Fruit fly (Drosophila melanogaster) whole organism, embryonic: Measurements from ENCODE around the gene CG2652.

Source experiments
- Abd-B ChIP-seq: fragments of 200-800 bp; sonication (Bioruptor generic); optimal IDR thresholded peaks from 2 replicates; lab custom pipeline; 2018; ENCODE audit warnings: missing biosample characterization, mild to moderate bottlenecking, missing genetic modification characterization, moderate library complexity
- Bteb2 ChIP-seq: fragments of 200-800 bp; sonication (Bioruptor generic); optimal IDR thresholded peaks from 2 replicates; lab custom pipeline; 2016; ENCODE audit warnings: missing biosample characterization, missing genetic modification characterization
- CG11247 ChIP-seq: fragments of 200-800 bp; sonication (Bioruptor generic); IDR thresholded peaks from 2 replicates; pipeline ENCODE4 v1.3.6; 2022; ENCODE audit warnings: missing biosample characterization, missing genetic modification characterization
- CG12391 ChIP-seq: fragments of 200-800 bp; sonication (Bioruptor generic); optimal IDR thresholded peaks from 3 replicates; lab custom pipeline; 2018; ENCODE audit warnings: missing biosample characterization, mild to moderate bottlenecking, missing genetic modification characterization, moderate library complexity
- CG12659 ChIP-seq: fragments of 200-800 bp; sonication (Bioruptor generic); optimal IDR thresholded peaks from 3 replicates; lab custom pipeline; 2017; ENCODE audit warnings: mild to moderate bottlenecking, missing biosample characterization, missing genetic modification reagents, missing genetic modification characterization
- CG12744 ChIP-seq: fragments of 200-800 bp; sonication (Bioruptor generic); optimal IDR thresholded peaks from 2 replicates; lab custom pipeline; 2016; ENCODE audit warnings: missing biosample characterization, missing genetic modification characterization
- CG12942 ChIP-seq: fragments of 200-800 bp; sonication (Bioruptor generic); optimal IDR thresholded peaks from 3 replicates; lab custom pipeline; 2016; ENCODE audit warnings: missing biosample characterization, missing genetic modification characterization
- CG13424 ChIP-seq: fragments of 200-800 bp; sonication (Bioruptor generic); optimal IDR thresholded peaks from 2 replicates; lab custom pipeline; 2019; ENCODE audit warnings: missing biosample characterization, mild to moderate bottlenecking, missing genetic modification characterization, moderate library complexity
- CG13624 ChIP-seq: fragments of 200-800 bp; sonication (Bioruptor generic); optimal IDR thresholded peaks from 2 replicates; lab custom pipeline; 2016; ENCODE audit warnings: missing biosample characterization, missing genetic modification characterization
- CG14014 ChIP-seq: fragments of 200-800 bp; sonication (Bioruptor generic); IDR thresholded peaks from 2 replicates; pipeline ENCODE4 v1.3.6; 2022; ENCODE audit warnings: missing biosample characterization, missing genetic modification characterization
- CG15601 ChIP-seq: fragments of 200-800 bp; sonication (Bioruptor generic); optimal IDR thresholded peaks from 3 replicates; lab custom pipeline; 2019; ENCODE audit warnings: missing biosample characterization, mild to moderate bottlenecking, missing genetic modification characterization, moderate library complexity
- CG17361 ChIP-seq: fragments of 200-800 bp; sonication (Bioruptor generic); IDR thresholded peaks from 3 replicates; pipeline ENCODE4 v1.3.6; 2022; ENCODE audit warnings: missing biosample characterization, missing genetic modification characterization
- CG17612 ChIP-seq: fragments of 200-800 bp; sonication (Bioruptor generic); IDR thresholded peaks from 2 replicates; pipeline ENCODE4 v1.3.6; 2022; ENCODE audit warnings: missing biosample characterization, missing genetic modification characterization
- CG2120 ChIP-seq: fragments of 200-800 bp; sonication (Bioruptor generic); optimal IDR thresholded peaks from 3 replicates; lab custom pipeline; 2016; ENCODE audit warnings: missing biosample characterization, missing genetic modification characterization
- CG2712 ChIP-seq: fragments of 200-800 bp; optimal IDR thresholded peaks from 3 replicates; lab custom pipeline; 2019; ENCODE audit warnings: missing biosample characterization, mild to moderate bottlenecking, missing genetic modification characterization, moderate library complexity
- CG30403 ChIP-seq: fragments of 200-800 bp; sonication (Bioruptor generic); optimal IDR thresholded peaks from 3 replicates; lab custom pipeline; 2016; ENCODE audit warnings: missing biosample characterization, missing genetic modification characterization
- CG4360 ChIP-seq: fragments of 200-800 bp; sonication (Bioruptor generic); IDR thresholded peaks from 2 replicates; pipeline ENCODE4 v1.3.6; 2022; ENCODE audit warnings: missing biosample characterization, missing genetic modification characterization
- CG8478 ChIP-seq: fragments of >200 bp; optimal IDR thresholded peaks from 2 replicates; lab custom pipeline; 2018
- CG9215 ChIP-seq: fragments of 200-800 bp; sonication (Bioruptor generic); IDR thresholded peaks from 2 replicates; pipeline ENCODE4 v1.3.6; 2022; ENCODE audit warnings: missing biosample characterization, missing genetic modification characterization
- CG9437 ChIP-seq: fragments of 200-800 bp; sonication (Bioruptor generic); optimal IDR thresholded peaks from 2 replicates; lab custom pipeline; 2018; ENCODE audit warnings: missing biosample characterization, mild to moderate bottlenecking, missing genetic modification characterization
- CG9609 ChIP-seq: fragments of 200-800 bp; sonication (Bioruptor generic); optimal IDR thresholded peaks from 3 replicates; lab custom pipeline; 2016; ENCODE audit warnings: missing biosample characterization, missing genetic modification characterization
- CG9876 ChIP-seq: fragments of 200-800 bp; sonication (Bioruptor generic); optimal IDR thresholded peaks from 2 replicates; lab custom pipeline; 2016; ENCODE audit warnings: missing biosample characterization, missing genetic modification characterization
- Deaf1 ChIP-seq: fragments of 200-800 bp; optimal IDR thresholded peaks from 3 replicates; lab custom pipeline; 2019; ENCODE audit warnings: missing biosample characterization, mild to moderate bottlenecking, missing genetic modification characterization, moderate library complexity
- Dip3 ChIP-seq: fragments of 200-800 bp; sonication (Bioruptor generic); optimal IDR thresholded peaks from 3 replicates; lab custom pipeline; 2016; ENCODE audit warnings: missing biosample characterization, missing genetic modification characterization
- Elba2 ChIP-seq: fragments of 200-800 bp; sonication (Bioruptor generic); optimal IDR thresholded peaks from 3 replicates; lab custom pipeline; 2016; ENCODE audit warnings: missing biosample characterization, missing genetic modification characterization
- HLH54F ChIP-seq: fragments of 200-800 bp; sonication (Bioruptor generic); optimal IDR thresholded peaks from 3 replicates; lab custom pipeline; 2016; ENCODE audit warnings: missing biosample characterization, missing genetic modification characterization
- HmgD ChIP-seq: fragments of 200-800 bp; sonication (Bioruptor generic); optimal IDR thresholded peaks from 3 replicates; lab custom pipeline; 2016; ENCODE audit warnings: missing biosample characterization, missing genetic modification characterization
- Max ChIP-seq: fragments of 200-800 bp; sonication (Bioruptor generic); optimal IDR thresholded peaks from 2 replicates; lab custom pipeline; 2016; ENCODE audit warnings: missing biosample characterization, mild to moderate bottlenecking, missing genetic modification characterization
- Meics ChIP-seq: fragments of 200-800 bp; sonication (Bioruptor generic); optimal IDR thresholded peaks from 2 replicates; lab custom pipeline; 2017; ENCODE audit warnings: missing biosample characterization, mild to moderate bottlenecking, missing genetic modification characterization
- NfI ChIP-seq: fragments of 200-800 bp; sonication (Bioruptor generic); optimal IDR thresholded peaks from 3 replicates; lab custom pipeline; 2018; ENCODE audit warnings: missing biosample characterization, mild to moderate bottlenecking, missing genetic modification characterization, moderate library complexity
- Rfx ChIP-seq: fragments of 200-800 bp; sonication (Bioruptor generic); IDR thresholded peaks from 2 replicates; pipeline ENCODE4 v1.3.6; 2022; ENCODE audit warnings: missing biosample characterization, missing genetic modification characterization
- Six4 ChIP-seq: fragments of 200-800 bp; sonication (Bioruptor generic); optimal IDR thresholded peaks from 2 replicates; lab custom pipeline; 2016; ENCODE audit warnings: missing biosample characterization, missing genetic modification characterization
- Sox100B ChIP-seq: fragments of 200-800 bp; sonication (Bioruptor generic); optimal IDR thresholded peaks from 3 replicates; lab custom pipeline; 2018; ENCODE audit warnings: missing biosample characterization, mild to moderate bottlenecking, missing genetic modification characterization
- Xrp1 ChIP-seq: fragments of 200-800 bp; sonication (Bioruptor generic); IDR thresholded peaks from 2 replicates; pipeline ENCODE4 v1.3.6; 2022; ENCODE audit warnings: missing biosample characterization, missing genetic modification characterization
- al ChIP-seq: fragments of 200-800 bp; sonication (Bioruptor generic); IDR thresholded peaks from 2 replicates; pipeline ENCODE4 v1.3.6; 2022; ENCODE audit warnings: missing biosample characterization, missing genetic modification characterization
- az2 ChIP-seq: fragments of 200-800 bp; sonication (Bioruptor generic); optimal IDR thresholded peaks from 3 replicates; lab custom pipeline; 2016; ENCODE audit warnings: missing biosample characterization, missing genetic modification characterization
- bigmax ChIP-seq: fragments of 200-800 bp; sonication (Bioruptor generic); optimal IDR thresholded peaks from 2 replicates; lab custom pipeline; 2018; ENCODE audit warnings: missing biosample characterization, mild to moderate bottlenecking, missing genetic modification characterization
- cad ChIP-seq: fragments of >200 bp; optimal IDR thresholded peaks from 2 replicates; lab custom pipeline; 2017; ENCODE audit warnings: missing biosample characterization, missing genetic modification characterization
- jing ChIP-seq: fragments of 200-800 bp; sonication (Bioruptor generic); optimal IDR thresholded peaks from 2 replicates; lab custom pipeline; 2018; ENCODE audit warnings: missing biosample characterization, mild to moderate bottlenecking, missing genetic modification characterization
- lab ChIP-seq: fragments of 200-800 bp; sonication (Bioruptor generic); optimal IDR thresholded peaks from 3 replicates; lab custom pipeline; 2017; ENCODE audit warnings: missing biosample characterization, missing genetic modification characterization, mild to moderate bottlenecking, moderate library complexity, missing genetic modification reagents
- odd ChIP-seq: fragments of 200-800 bp; sonication (Bioruptor generic); optimal IDR thresholded peaks from 2 replicates; lab custom pipeline; 2017; ENCODE audit warnings: missing biosample characterization, mild to moderate bottlenecking, missing genetic modification characterization
- phol ChIP-seq: fragments of 200-800 bp; sonication (Bioruptor generic); optimal IDR thresholded peaks from 3 replicates; lab custom pipeline; 2018; ENCODE audit warnings: missing biosample characterization, mild to moderate bottlenecking, missing genetic modification characterization, moderate library complexity
- prd ChIP-seq, 3 experiments: fragments of >200 bp in 2 of 3; fragments of 200-800 bp in 1 of 3; sonication (Bioruptor generic) in 1 of 3; optimal IDR thresholded peaks in 2 of 3; IDR thresholded peaks in 1 of 3; 2 replicates in 2 of 3; 3 replicates in 1 of 3; pipeline versions ENCODE4 v1.3.6 to Lab custom; 2017 to 2022; ENCODE audit warnings: missing biosample characterization in 1 of 3, missing genetic modification characterization in 1 of 3
- ro ChIP-seq: fragments of 200-800 bp; sonication (Bioruptor generic); IDR thresholded peaks from 2 replicates; pipeline ENCODE4 v1.3.6; 2022; ENCODE audit warnings: missing biosample characterization, missing genetic modification characterization
- shn ChIP-seq: fragments of 200-800 bp; sonication (Bioruptor generic); optimal IDR thresholded peaks from 3 replicates; lab custom pipeline; 2016; ENCODE audit warnings: missing biosample characterization, missing genetic modification characterization
- sna ChIP-seq: fragments of 200-800 bp; sonication (Bioruptor generic); IDR thresholded peaks from 2 replicates; pipeline ENCODE4 v1.3.6; 2022; ENCODE audit warnings: missing biosample characterization, missing genetic modification characterization; ENCODE audit not compliant: partially characterized antibody
- sr ChIP-seq: fragments of 200-800 bp; sonication (Bioruptor generic); IDR thresholded peaks from 3 replicates; pipeline ENCODE4 v1.3.6; 2022; ENCODE audit warnings: missing biosample characterization, missing genetic modification characterization
- stwl ChIP-seq: fragments of 200-800 bp; sonication (Bioruptor generic); optimal IDR thresholded peaks from 3 replicates; lab custom pipeline; 2018; ENCODE audit warnings: missing biosample characterization, mild to moderate bottlenecking, missing genetic modification characterization, moderate library complexity
- tin ChIP-seq: fragments of 200-800 bp; sonication (Bioruptor generic); optimal IDR thresholded peaks from 3 replicates; lab custom pipeline; 2016; ENCODE audit warnings: missing biosample characterization, missing genetic modification characterization
- tup ChIP-seq: fragments of 200-800 bp; sonication (Bioruptor generic); optimal IDR thresholded peaks from 2 replicates; lab custom pipeline; 2016; ENCODE audit warnings: missing biosample characterization, mild to moderate bottlenecking, missing genetic modification characterization, moderate library complexity
- twi ChIP-seq: fragments of 200-800 bp; optimal IDR thresholded peaks from 2 replicates; lab custom pipeline; 2019; ENCODE audit warnings: missing biosample characterization, mild to moderate bottlenecking, missing genetic modification characterization, moderate library complexity
- zfh1 ChIP-seq: fragments of 200-800 bp; sonication (Bioruptor generic); IDR thresholded peaks from 3 replicates; pipeline ENCODE4 v1.3.6; 2022; ENCODE audit warnings: missing biosample characterization, missing genetic modification characterization

The CG2652 gene

DNA sequence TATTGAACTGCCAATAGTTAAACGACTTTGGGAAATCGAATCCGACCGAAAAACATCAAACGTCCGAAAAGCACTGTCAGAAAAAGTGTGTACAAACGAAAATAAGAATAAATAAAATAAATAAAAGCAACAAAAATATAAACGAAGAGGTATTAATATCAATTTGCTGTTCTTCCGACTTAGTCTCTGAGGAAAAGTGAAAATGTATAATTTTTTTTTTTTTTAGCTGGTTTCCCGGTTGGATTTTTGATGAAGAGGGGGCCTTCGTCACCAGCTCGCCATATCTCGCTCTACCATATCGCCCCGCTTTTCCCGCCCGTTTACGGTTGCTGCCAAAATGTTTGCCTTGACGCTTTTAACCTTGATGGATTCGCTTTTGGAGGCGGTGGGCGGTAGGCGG lies 44.1 kb downstream of the CG2652 start (continued):
- TF ChIP-seq CG14014 (GFP tag; lab: Robert Waterston, UW) (0 out of 2 replicates have a peak, but pooled peaks have one; percentile 14), lab (GFP tag; lab: Kevin White, UChicago) (peak; percentile 49), CG2712 (tag; lab: Kevin White, UChicago) (no peak), Elba2 (GFP tag; lab: Kevin White, UChicago) (no peak), Xrp1 (no peak), phol (tag; lab: Kevin White, UChicago) (no peak), sr (GFP tag; lab: Robert Waterston, UW) (no peak), al (GFP tag; lab: Robert Waterston, UW) (peak; percentile 22; the same call in 1 of the 2 replicates), bigmax (GFP tag; lab: Kevin White, UChicago) (no peak), Six4 (no peak), Meics (GFP tag; lab: Kevin White, UChicago) (peak; percentile 91), HLH54F (GFP tag; lab: Kevin White, UChicago) (no peak), Bteb2 (GFP tag; lab: Kevin White, UChicago) (no peak), CG12942 (no peak), Abd-B (GFP tag; lab: Kevin White, UChicago) (no peak), HmgD (GFP tag; lab: Kevin White, UChicago) (no peak), CG12659 (no peak), CG9437 (GFP tag; lab: Kevin White, UChicago) (no peak), stwl (tag; lab: Kevin White, UChicago) (no peak), cad (no peak), CG13424 (no peak), prd (optimal IDR thresholded peaks at IDR 0.05; lab: Kevin White, UChicago) (no peak), prd (GFP tag; IDR thresholded peaks at IDR 0.05; lab: Robert Waterston, UW) (peak; percentile 31; the same call in 1 of the 3 replicates), odd (no peak), CG12744 (GFP tag; lab: Kevin White, UChicago) (no peak), CG13624 (GFP tag; lab: Kevin White, UChicago) (no peak), Max (GFP tag; lab: Kevin White, UChicago) (no peak), az2 (GFP tag; lab: Kevin White, UChicago) (no peak), jing (GFP tag; lab: Kevin White, UChicago) (no peak), CG17361 (GFP tag; lab: Robert Waterston, UW) (no peak), tup (GFP tag; lab: Kevin White, UChicago) (no peak), zfh1 (GFP tag; lab: Robert Waterston, UW) (no peak), Dip3 (GFP tag; lab: Kevin White, UChicago) (no peak), ro (GFP tag; lab: Robert Waterston, UW) (no peak), tin (GFP tag; lab: Kevin White, UChicago) (no peak), CG11247 (GFP tag; lab: Robert Waterston, UW) (no peak), shn (GFP tag; lab: Kevin White, UChicago) (no peak), CG12391 (tag; lab: Kevin White, UChicago) (no peak), CG9876 (no peak), NfI (no peak), Deaf1 (no peak), sna (no peak), CG17612 (GFP tag; lab: Robert Waterston, UW) (no peak), CG9609 (no peak), CG8478 (lab: Kevin White, UChicago) (no peak), CG9215 (no peak; the same call in 1 of the 2 replicates), CG30403 (GFP tag; lab: Kevin White, UChicago) (peak; percentile 33), twi (tag; lab: Kevin White, UChicago) (no peak), CG4360 (GFP tag; lab: Robert Waterston, UW) (no peak), CG2120 (peak; percentile 61), Sox100B (no peak), Rfx (GFP tag; lab: Robert Waterston, UW) (peak; percentile 48; the same call in 1 of the 2 replicates), CG15601 (no peak)
